Worm (Caenorhabditis elegans) whole organism, L3 larva: Measurements from ENCODE around the gene C55A6.7.

ENCODE experiments used
- R02D3.7 ChIP-seq: fragments of 150-350 bp; optimal IDR thresholded peaks from 2 replicates; lab custom pipeline; 2014; ENCODE audit warnings: missing biosample characterization, missing genetic modification characterization
- ZK546.5 ChIP-seq: sonication (generic microtip); optimal IDR thresholded peaks from 2 replicates; lab custom pipeline; 2017; ENCODE audit warnings: missing biosample characterization, missing genetic modification characterization
- ceh-16 ChIP-seq: sonication (generic microtip); optimal IDR thresholded peaks from 2 replicates; lab custom pipeline; 2017; ENCODE audit warnings: missing biosample characterization, missing genetic modification characterization
- ceh-28 ChIP-seq: fragments of 150-350 bp; optimal IDR thresholded peaks from 2 replicates; lab custom pipeline; 2014; ENCODE audit warnings: missing biosample characterization, missing genetic modification reagents, missing genetic modification characterization
- ceh-82 ChIP-seq: fragments of 150-350 bp; optimal IDR thresholded peaks from 2 replicates; lab custom pipeline; 2014; ENCODE audit warnings: missing biosample characterization, missing genetic modification characterization
- ceh-9 ChIP-seq: sonication (generic microtip); optimal IDR thresholded peaks from 2 replicates; lab custom pipeline; 2018; ENCODE audit warnings: missing biosample characterization, missing genetic modification characterization
- daf-12 ChIP-seq: fragments of 150-350 bp; optimal IDR thresholded peaks from 2 replicates; lab custom pipeline; 2014; ENCODE audit warnings: missing biosample characterization, missing genetic modification reagents, missing genetic modification characterization
- egl-27 ChIP-seq: sonication (generic microtip); optimal IDR thresholded peaks from 4 replicates; lab custom pipeline; 2017; ENCODE audit warnings: missing biosample characterization, missing genetic modification reagents, missing genetic modification characterization
- egl-5 ChIP-seq: fragments of 150-350 bp; optimal IDR thresholded peaks from 2 replicates; lab custom pipeline; 2017; ENCODE audit warnings: missing biosample characterization, missing genetic modification reagents, missing genetic modification characterization, inconsistent platforms
- elt-3 ChIP-seq, 3 experiments: fragments of 150-350 bp in 1 of 3; sonication (generic microtip) in 2 of 3; optimal IDR thresholded peaks; 2 replicates in 2 of 3; 4 replicates in 1 of 3; lab custom pipeline; 2014 to 2017; ENCODE audit warnings: missing biosample characterization in 3 of 3, missing genetic modification characterization in 3 of 3
- hmg-11 ChIP-seq: sonication (generic microtip); optimal IDR thresholded peaks from 2 replicates; lab custom pipeline; 2016; ENCODE audit warnings: missing genetic modification characterization, missing compliant biosample characterization
- lin-15B ChIP-seq: fragments of 150-350 bp; optimal IDR thresholded peaks from 2 replicates; lab custom pipeline; 2014; ENCODE audit warnings: missing biosample characterization, missing genetic modification characterization
- mdl-1 ChIP-seq: fragments of 150-350 bp; optimal IDR thresholded peaks from 2 replicates; lab custom pipeline; 2014; ENCODE audit warnings: missing biosample characterization, missing genetic modification characterization
- nfya-1 ChIP-seq: sonication (generic microtip); optimal IDR thresholded peaks from 2 replicates; lab custom pipeline; 2017; ENCODE audit warnings: missing genetic modification characterization, mild to moderate bottlenecking, missing compliant biosample characterization, antibody characterized with exemption, moderate library complexity; ENCODE audit not compliant: insufficient read depth
- nhr-11 ChIP-seq: fragments of 150-350 bp; optimal IDR thresholded peaks from 2 replicates; lab custom pipeline; 2014; ENCODE audit warnings: missing biosample characterization, missing genetic modification characterization
- nhr-25 ChIP-seq: sonication (generic microtip); optimal IDR thresholded peaks from 2 replicates; lab custom pipeline; 2017; ENCODE audit warnings: missing biosample characterization, missing genetic modification characterization
- nhr-28 ChIP-seq: fragments of 150-350 bp; optimal IDR thresholded peaks from 2 replicates; lab custom pipeline; 2014; ENCODE audit warnings: missing biosample characterization, missing genetic modification characterization
- nhr-43 ChIP-seq: sonication (generic microtip); optimal IDR thresholded peaks from 2 replicates; lab custom pipeline; 2016; ENCODE audit warnings: mild to moderate bottlenecking, missing genetic modification characterization, missing compliant biosample characterization; ENCODE audit not compliant: poor library complexity, severe bottlenecking
- nhr-67 ChIP-seq: fragments of 150-350 bp; optimal IDR thresholded peaks from 2 replicates; lab custom pipeline; 2014; ENCODE audit warnings: missing biosample characterization, missing genetic modification characterization
- pha-4 ChIP-seq: fragments of 150-350 bp; optimal IDR thresholded peaks from 2 replicates; lab custom pipeline; 2014; ENCODE audit warnings: missing biosample characterization, missing genetic modification reagents, missing genetic modification characterization
- pqm-1 ChIP-seq: fragments of 150-350 bp; optimal IDR thresholded peaks from 2 replicates; lab custom pipeline; 2017; ENCODE audit warnings: missing biosample characterization, missing genetic modification characterization, inconsistent platforms
- sea-2 ChIP-seq: fragments of 150-350 bp; sonication (generic microtip); optimal IDR thresholded peaks from 4 replicates; lab custom pipeline; 2014; ENCODE audit warnings: missing biosample characterization, missing genetic modification reagents, missing genetic modification characterization
- skn-1 ChIP-seq: fragments of 150-350 bp; optimal IDR thresholded peaks from 2 replicates; lab custom pipeline; 2014; ENCODE audit warnings: missing biosample characterization, missing genetic modification characterization
- tbx-2 ChIP-seq: sonication (generic microtip); optimal IDR thresholded peaks from 2 replicates; lab custom pipeline; 2016; ENCODE audit warnings: mild to moderate bottlenecking, missing genetic modification characterization, missing compliant biosample characterization
- unc-39 ChIP-seq: sonication (generic microtip); optimal IDR thresholded peaks from 4 replicates; lab custom pipeline; 2017; ENCODE audit warnings: missing biosample characterization, missing genetic modification characterization
- ztf-4 ChIP-seq: fragments of 150-350 bp; optimal IDR thresholded peaks from 2 replicates; lab custom pipeline; 2014; ENCODE audit warnings: missing biosample characterization, missing genetic modification characterization

The C55A6.7 gene

ce11 chrV:11517789-11518188 is 2.5 kb downstream of the C55A6.7 start, which contains the start of gene C55A6.4:
TSS of gene C55A6.4 (minus strand) at chrV:11517889.
- TF ChIP-seq hmg-11 (tag; lab: Kevin White, UChicago) (no peak), ceh-9 (tag; lab: Kevin White, UChicago) (no peak), tbx-2 (tag; lab: Kevin White, UChicago) (no peak)

ce11 chrV:11516141-11516591 is 4.2 kb downstream of the C55A6.7 start, which contains the start of gene sdz-8:
TSS of gene sdz-8 (minus strand) at chrV:11516191.
- no peak for TF ChIP-seq nhr-25
- TF ChIP-seq nhr-67 (tag; lab: Kevin White, UChicago) = no peak
- no peak for TF ChIP-seq nhr-28 (tag; lab: Kevin White, UChicago)
- no peak for TF ChIP-seq unc-39 (tag; lab: Kevin White, UChicago)
- peak; percentile 12 for TF ChIP-seq pha-4 (tag; lab: Kevin White, UChicago)
- TF ChIP-seq nfya-1 (tag; lab: Kevin White, UChicago) = no peak
- TF ChIP-seq pqm-1 = no peak
- TF ChIP-seq lin-15B (tag; lab: Kevin White, UChicago) = no peak
- no peak for TF ChIP-seq nhr-43 (tag; lab: Kevin White, UChicago)
- no peak for TF ChIP-seq ceh-82 (tag; lab: Kevin White, UChicago)
- no peak for TF ChIP-seq elt-3 (tag; optimal IDR thresholded peaks at IDR 0.05; lab: Kevin White, UChicago)
- no peak for TF ChIP-seq daf-12
- TF ChIP-seq ZK546.5 = no peak
- no peak for TF ChIP-seq ztf-4 (tag; lab: Kevin White, UChicago)
- no peak for TF ChIP-seq sea-2 (GFP tag; lab: Kevin White, UChicago)
- peak; percentile 80 for TF ChIP-seq skn-1 (tag; lab: Kevin White, UChicago)
- TF ChIP-seq, all 47 proteins: peak for 2

- TF ChIP-seq R02D3.7 (tag; lab: Kevin White, UChicago) (no peak), lin-15B (tag; lab: Kevin White, UChicago) (no peak), tbx-2 (tag; lab: Kevin White, UChicago) (no peak), ceh-28 (tag; lab: Kevin White, UChicago) (no peak), nhr-11 (no peak), nhr-43 (tag; lab: Kevin White, UChicago) (no peak)
Measured at ce11 chrV:11515145-11515544, 5.2 kb downstream of the C55A6.7 start.

ce11 chrV:11514677-11515076 is 5.7 kb downstream of the C55A6.7 start, which contains the start of gene C55A6.6:
TSS of gene C55A6.6 (minus strand) at chrV:11514737.
- no peak for TF ChIP-seq ztf-4 (tag; lab: Kevin White, UChicago)
- peak; percentile 93 for TF ChIP-seq pha-4 (tag; lab: Kevin White, UChicago)

ce11 chrV:11513432-11513831 is 6.9 kb downstream of the C55A6.7 start, which contains the start of gene C55A6.3:
TSS of gene C55A6.3 (minus strand) at chrV:11513532.
- no peak for TF ChIP-seq ceh-16 (tag; lab: Kevin White, UChicago)
- TF ChIP-seq mdl-1 (tag; lab: Kevin White, UChicago) = no peak
- peak; percentile 41 for TF ChIP-seq pha-4 (tag; lab: Kevin White, UChicago)
- TF ChIP-seq egl-27 = no peak
- TF ChIP-seq, all 47 proteins: peak for 1

- TF ChIP-seq nhr-25 (peak; percentile 83), elt-3 (tag; optimal IDR thresholded peaks at IDR 0.05; lab: Kevin White, UChicago) (no peak)
Measured at ce11 chrV:11508773-11509172, 11.6 kb downstream of the C55A6.7 start, which contains the start of gene ttll-5. TSS of gene ttll-5 (plus strand) at chrV:11509060.

- TF ChIP-seq nhr-43 (tag; lab: Kevin White, UChicago) = no peak
- TF ChIP-seq pha-4 (tag; lab: Kevin White, UChicago) = peak; percentile 84
- TF ChIP-seq nfya-1 (tag; lab: Kevin White, UChicago) = peak; percentile 18
- TF ChIP-seq R02D3.7 (tag; lab: Kevin White, UChicago) = no peak
- peak; percentile 48 for TF ChIP-seq egl-5 (tag; lab: Kevin White, UChicago)
Measured at ce11 chrV:11506347-11506746, 14.0 kb downstream of the C55A6.7 start.
